Worm (Caenorhabditis elegans): ENCODE results near the gene cpg-23.
A peak's percentile ranks its signal among the peaks of the same experiment; 100 is the strongest.
"Not testable (repeated sequence)": the region's sequence is repeated elsewhere in the genome, so short reads cannot be mapped to it uniquely, and the experiment has no call there.

Gene cpg-23

ce11 chrV:19140495-19140894, at the start of gene cpg-23:
TSS of gene cpg-23 (plus strand) at chrV:19140795.
- TF ChIP-seq fkh-8 (tag; optimal IDR thresholded peaks at IDR 0.05) (no peak), jun-1 (tag; optimal IDR thresholded peaks at IDR 0.05) (no peak), sup-37 (GFP tag; optimal IDR thresholded peaks at IDR 0.05) (no peak), unc-98 (GFP tag; IDR thresholded peaks at IDR 0.05) (no peak), mef-2 (tag; optimal IDR thresholded peaks at IDR 0.05) (no peak), mab-9 (GFP tag; IDR thresholded peaks at IDR 0.05) (no peak), pax-3 (tag; optimal IDR thresholded peaks at IDR 0.05) (no peak), hlh-17 (GFP tag; optimal IDR thresholded peaks at IDR 0.05; ENCODE audit: borderline replicate concordance) (no peak), pag-3 (tag; optimal IDR thresholded peaks at IDR 0.05; ENCODE audit: borderline replicate concordance, insufficient read depth) (no peak), Y116A8C.19 (tag; optimal IDR thresholded peaks at IDR 0.05; ENCODE audit: borderline replicate concordance) (no peak), zip-4 (GFP tag; optimal IDR thresholded peaks at IDR 0.05) (no peak)

- TF ChIP-seq C04F5.9 (tag; optimal IDR thresholded peaks at IDR 0.05) (no peak), F16B12.6 (tag; optimal IDR thresholded peaks at IDR 0.05) (no peak), nhr-77 (tag; optimal IDR thresholded peaks at IDR 0.05) (no peak), dsc-1 (tag; optimal IDR thresholded peaks at IDR 0.05) (no peak), egl-13 (tag; optimal IDR thresholded peaks at IDR 0.05) (no peak), lir-3 (tag; optimal IDR thresholded peaks at IDR 0.05; ENCODE audit: poor library complexity) (no peak), hpl-2 (GFP tag; optimal IDR thresholded peaks at IDR 0.05) (no peak), lin-15B (tag; optimal IDR thresholded peaks at IDR 0.05) (no peak), ets-5 (GFP tag; IDR thresholded peaks at IDR 0.05) (no peak), tlp-1 (tag; optimal IDR thresholded peaks at IDR 0.05) (no peak), aly-2 (tag; optimal IDR thresholded peaks at IDR 0.05) (no peak), ceh-90 (tag; optimal IDR thresholded peaks at IDR 0.05) (no peak), sptf-1 (tag; optimal IDR thresholded peaks at IDR 0.05) (no peak), xbp-1 (tag; optimal IDR thresholded peaks at IDR 0.05) (no peak), grh-1 (GFP tag; IDR thresholded peaks at IDR 0.05) (no peak), lin-14 (GFP tag; optimal IDR thresholded peaks at IDR 0.05) (no peak), pax-3 (tag; optimal IDR thresholded peaks at IDR 0.05) (no peak), alr-1 (tag; optimal IDR thresholded peaks at IDR 0.05; ENCODE audit: borderline replicate concordance) (no peak), snpc-4 (tag; optimal IDR thresholded peaks at IDR 0.05) (no peak)
Measured at ce11 chrV:19090885-19091284, 49.7 kb upstream of the cpg-23 start.

ce11 chrV:19099504-19099903, 41.1 kb upstream of the cpg-23 start:
- TF ChIP-seq lin-39 (tag; optimal IDR thresholded peaks at IDR 0.05) = no peak
- no peak for TF ChIP-seq swsn-7 (tag; optimal IDR thresholded peaks at IDR 0.05)
- no peak for TF ChIP-seq jun-1 (tag; optimal IDR thresholded peaks at IDR 0.05)
- no peak for TF ChIP-seq fkh-8 (tag; optimal IDR thresholded peaks at IDR 0.05)
- no peak for TF ChIP-seq ceh-88 (GFP tag; IDR thresholded peaks at IDR 0.05)
- no peak for TF ChIP-seq efl-1 (optimal IDR thresholded peaks at IDR 0.05)
- TF ChIP-seq efl-1 (GFP tag; optimal IDR thresholded peaks at IDR 0.05 in 1 of 2) = peak in 1 of 2 experiments; percentile 39
- TF ChIP-seq blmp-1 (tag; optimal IDR thresholded peaks at IDR 0.05) = no peak

ce11 chrV:19101589-19102201, 38.9 kb upstream of the cpg-23 start, which contains the start of gene zhp-4:
TSS of gene zhp-4 (minus strand) at chrV:19101786.
- TF ChIP-seq ces-1 (GFP tag; optimal IDR thresholded peaks at IDR 0.05); C04F5.9 (tag; optimal IDR thresholded peaks at IDR 0.05); nhr-19 (GFP tag; conservative IDR thresholded peaks at IDR 0.05): not testable (repeated sequence)

Measured in whole organism, L1 larva.